Worm (Caenorhabditis elegans) whole organism, L3 larva: Measurements from ENCODE around the gene srh-128.
"Not testable (repeated sequence)": the region's sequence is repeated elsewhere in the genome, so short reads cannot be mapped to it uniquely, and the experiment has no call there.

Experiments used
- nhr-12 ChIP-seq: fragments of 150-350 bp; optimal IDR thresholded peaks from 2 replicates; lab custom pipeline; 2014; ENCODE audit warnings: missing biosample characterization, missing genetic modification characterization
- snpc-4 ChIP-seq: fragments of 150-350 bp; optimal IDR thresholded peaks from 2 replicates; lab custom pipeline; 2014; ENCODE audit warnings: missing biosample characterization, missing genetic modification characterization

ce11 chrII:2673534-2673933, 31.6 kb downstream of the srh-128 start, which contains the start of the genes F22E5.20 and F22E5.1:
- TF ChIP-seq snpc-4; nhr-12 (tag; lab: Kevin White, UChicago): not testable (repeated sequence)
